Worm (Caenorhabditis elegans) whole organism, L4 larva: Measurements from ENCODE around the gene K01D12.9.

Source experiments
- ces-1 ChIP-seq: fragments of 150-350 bp; sonication (generic microtip); optimal IDR thresholded peaks from 4 replicates; lab custom pipeline; 2014; ENCODE audit warnings: missing biosample characterization, missing genetic modification reagents, missing genetic modification characterization
- pha-4 ChIP-seq, 2 experiments: fragments of 150-350 bp in 1 of 2; fragments of 200-800 bp in 1 of 2; sonication (Bioruptor generic) in 1 of 2; IDR thresholded peaks in 1 of 2; optimal IDR thresholded peaks in 1 of 2; 2 replicates each; pipeline versions ENCODE4 v1.3.6 to Lab custom; 2014 to 2022; ENCODE audit warnings: missing genetic modification characterization in 2 of 2, missing genetic modification reagents in 2 of 2, missing biosample characterization in 1 of 2, missing compliant biosample characterization in 1 of 2

ce11 chrV:12408525-12408924, 4.1 kb upstream of the K01D12.9 start, which contains the start of gene cdr-4:
- no peak for TF ChIP-seq pha-4 (GFP tag; IDR thresholded peaks at IDR 0.05; lab: Robert Waterston, UW)
- no peak for TF ChIP-seq pha-4 (tag; optimal IDR thresholded peaks at IDR 0.05; lab: Kevin White, UChicago)
- no peak for TF ChIP-seq ces-1 (GFP tag; lab: Kevin White, UChicago)
